Fruit fly (Drosophila melanogaster) whole organism, wandering third instar larva: Measurements from ENCODE around the gene CG42729.

Source experiments
- Abd-B ChIP-seq: fragments of >200 bp; optimal IDR thresholded peaks from 2 replicates; lab custom pipeline; 2017; ENCODE audit warnings: missing biosample characterization, missing genetic modification characterization
- CG32264 ChIP-seq: fragments of 200-800 bp; sonication (Bioruptor generic); optimal IDR thresholded peaks from 2 replicates; lab custom pipeline; 2016; ENCODE audit warnings: missing biosample characterization, missing genetic modification characterization
- CG9705 ChIP-seq: fragments of 200-800 bp; sonication (Bioruptor generic); optimal IDR thresholded peaks from 2 replicates; lab custom pipeline; 2018; ENCODE audit warnings: missing biosample characterization, mild to moderate bottlenecking, missing genetic modification characterization
- CrebA ChIP-seq: fragments of 200-800 bp; sonication (Bioruptor generic); optimal IDR thresholded peaks from 2 replicates; lab custom pipeline; 2016; ENCODE audit warnings: missing biosample characterization, mild to moderate bottlenecking, missing genetic modification characterization, borderline replicate concordance
- Dfd ChIP-seq: fragments of >200 bp; optimal IDR thresholded peaks from 2 replicates; lab custom pipeline; 2017; ENCODE audit warnings: missing biosample characterization, missing genetic modification characterization
- Dif ChIP-seq: fragments of 200-275, 200-300 bp; sonication (Bioruptor generic); optimal IDR thresholded peaks from 2 replicates; lab custom pipeline; 2018; ENCODE audit warnings: missing biosample characterization, missing genetic modification characterization; ENCODE audit not compliant: partially characterized antibody
- GATAd ChIP-seq: sonication (Bioruptor generic); optimal IDR thresholded peaks from 2 replicates; lab custom pipeline; 2016; ENCODE audit warnings: missing biosample characterization, missing genetic modification characterization
- HLH106 ChIP-seq: fragments of 200-800 bp; optimal IDR thresholded peaks from 3 replicates; lab custom pipeline; 2019; ENCODE audit warnings: missing biosample characterization, mild to moderate bottlenecking, missing genetic modification characterization, moderate library complexity
- Hnf4 ChIP-seq: fragments of 200-800 bp; sonication (Bioruptor generic); optimal IDR thresholded peaks from 2 replicates; lab custom pipeline; 2016; ENCODE audit warnings: missing biosample characterization, mild to moderate bottlenecking, missing genetic modification characterization
- Hr78 ChIP-seq: fragments of >200 bp; optimal IDR thresholded peaks from 2 replicates; lab custom pipeline; 2017; ENCODE audit warnings: missing biosample characterization, missing genetic modification characterization
- Hr83 ChIP-seq: fragments of 200-300 bp; sonication (Bioruptor generic); optimal IDR thresholded peaks from 2 replicates; lab custom pipeline; 2016; ENCODE audit warnings: missing biosample characterization, mild to moderate bottlenecking, missing genetic modification characterization, moderate library complexity; ENCODE audit not compliant: poor library complexity, severe bottlenecking
- Jra ChIP-seq: sonication (Bioruptor generic); optimal IDR thresholded peaks from 2 replicates; lab custom pipeline; 2016; ENCODE audit warnings: missing biosample characterization, missing genetic modification characterization
- Mio ChIP-seq: sonication (Bioruptor generic); optimal IDR thresholded peaks from 2 replicates; lab custom pipeline; 2016; ENCODE audit warnings: missing biosample characterization, missing genetic modification characterization
- Myc ChIP-seq: fragments of >200 bp; optimal IDR thresholded peaks from 2 replicates; lab custom pipeline; 2017
- N ChIP-seq: fragments of >200 bp; optimal IDR thresholded peaks from 2 replicates; lab custom pipeline; 2018; ENCODE audit warnings: missing biosample characterization, missing external identifiers, missing genetic modification characterization
- OdsH ChIP-seq: fragments of 200-800 bp; sonication (Bioruptor generic); optimal IDR thresholded peaks from 2 replicates; lab custom pipeline; 2016; ENCODE audit warnings: missing biosample characterization, mild to moderate bottlenecking, missing genetic modification characterization
- Rel ChIP-seq, 2 experiments: fragments of 200-800 bp; sonication (Bioruptor generic) in 1 of 2; optimal IDR thresholded peaks; 2 replicates in 1 of 2; 3 replicates in 1 of 2; lab custom pipeline; 2016 to 2019; ENCODE audit warnings: mild to moderate bottlenecking in 2 of 2, missing biosample characterization in 2 of 2, missing genetic modification characterization in 2 of 2, moderate library complexity in 1 of 2
- Sp1 ChIP-seq: fragments of 200-800 bp; sonication (Bioruptor generic); optimal IDR thresholded peaks from 3 replicates; lab custom pipeline; 2019; ENCODE audit warnings: missing biosample characterization, mild to moderate bottlenecking, missing genetic modification characterization, moderate library complexity
- Vsx2 ChIP-seq: fragments of 200-300, 225-300 bp; sonication (Bioruptor generic); optimal IDR thresholded peaks from 2 replicates; lab custom pipeline; 2018; ENCODE audit warnings: missing biosample characterization, missing genetic modification characterization; ENCODE audit not compliant: partially characterized antibody
- br ChIP-seq: fragments of 200-800 bp; sonication (Bioruptor generic); optimal IDR thresholded peaks from 2 replicates; lab custom pipeline; 2016; ENCODE audit warnings: missing biosample characterization, missing genetic modification characterization
- brk ChIP-seq: fragments of 200-800 bp; sonication (Bioruptor generic); optimal IDR thresholded peaks from 2 replicates; lab custom pipeline; 2016; ENCODE audit warnings: missing biosample characterization, mild to moderate bottlenecking, missing genetic modification characterization
- dl ChIP-seq, 2 experiments: fragments of 175-275, 200-275 bp in 1 of 2; fragments of 200-275 bp in 1 of 2; sonication (Bioruptor generic); optimal IDR thresholded peaks; lab custom pipeline; 2018; ENCODE audit warnings: mild to moderate bottlenecking in 2 of 2, missing biosample characterization in 2 of 2, missing genetic modification characterization in 2 of 2, moderate library complexity in 2 of 2; ENCODE audit not compliant: partially characterized antibody in 2 of 2, insufficient read depth in 1 of 2
- dmrt93B ChIP-seq: fragments of 200-800 bp; sonication (Bioruptor generic); optimal IDR thresholded peaks from 2 replicates; lab custom pipeline; 2018; ENCODE audit warnings: missing biosample characterization, mild to moderate bottlenecking, missing genetic modification characterization
- dsf ChIP-seq: sonication (Bioruptor generic); optimal IDR thresholded peaks from 2 replicates; lab custom pipeline; 2016; ENCODE audit warnings: missing biosample characterization, missing genetic modification characterization, borderline replicate concordance
- ey ChIP-seq: fragments of 200-800 bp; sonication (Bioruptor generic); optimal IDR thresholded peaks from 2 replicates; lab custom pipeline; 2016; ENCODE audit warnings: missing biosample characterization, missing genetic modification characterization
- foxo ChIP-seq, 2 experiments: fragments of 200-800 bp; sonication (Bioruptor generic); optimal IDR thresholded peaks; 2 replicates in 1 of 2; 3 replicates in 1 of 2; lab custom pipeline; 2016 to 2017; ENCODE audit warnings: missing biosample characterization in 2 of 2, missing genetic modification characterization in 2 of 2
- fru ChIP-seq: fragments of 200-800 bp; sonication (Bioruptor generic); optimal IDR thresholded peaks from 3 replicates; lab custom pipeline; 2016; ENCODE audit warnings: missing biosample characterization, mild to moderate bottlenecking, missing genetic modification characterization
- h ChIP-seq: fragments of 200-800 bp; sonication (Bioruptor generic); optimal IDR thresholded peaks from 3 replicates; lab custom pipeline; 2016; ENCODE audit warnings: missing biosample characterization, mild to moderate bottlenecking, missing genetic modification characterization
- jim ChIP-seq: fragments of 175-275, 200-325 bp; sonication (Bioruptor generic); optimal IDR thresholded peaks from 2 replicates; lab custom pipeline; 2016; ENCODE audit warnings: missing biosample characterization, mild to moderate bottlenecking, missing genetic modification characterization
- lola ChIP-seq: fragments of >200 bp; optimal IDR thresholded peaks from 2 replicates; lab custom pipeline; 2017; ENCODE audit warnings: missing biosample characterization, missing genetic modification characterization
- pan ChIP-seq: fragments of >200 bp; optimal IDR thresholded peaks from 2 replicates; lab custom pipeline; 2017
- psq ChIP-seq: fragments of 200-800 bp; sonication (Bioruptor generic); optimal IDR thresholded peaks from 3 replicates; lab custom pipeline; 2017; ENCODE audit warnings: missing biosample characterization, mild to moderate bottlenecking, missing genetic modification characterization, moderate library complexity
- rgr ChIP-seq: fragments of 200-800 bp; sonication (Bioruptor generic); optimal IDR thresholded peaks from 3 replicates; lab custom pipeline; 2016; ENCODE audit warnings: missing biosample characterization, mild to moderate bottlenecking, missing genetic modification characterization
- sage ChIP-seq: fragments of 200-800 bp; sonication (Bioruptor generic); optimal IDR thresholded peaks from 2 replicates; lab custom pipeline; 2016; ENCODE audit warnings: missing biosample characterization, mild to moderate bottlenecking, missing genetic modification characterization
- sv ChIP-seq: fragments of 200-800 bp; sonication (Bioruptor generic); optimal IDR thresholded peaks from 3 replicates; lab custom pipeline; 2016; ENCODE audit warnings: missing biosample characterization, missing genetic modification characterization
- tai ChIP-seq: sonication (Bioruptor generic); optimal IDR thresholded peaks from 2 replicates; lab custom pipeline; 2016; ENCODE audit warnings: missing biosample characterization, missing genetic modification characterization
- usp ChIP-seq: fragments of >200 bp; optimal IDR thresholded peaks from 2 replicates; lab custom pipeline; 2017; ENCODE audit warnings: missing biosample characterization, missing genetic modification characterization
- woc ChIP-seq: sonication (Bioruptor generic); optimal IDR thresholded peaks from 2 replicates; lab custom pipeline; 2016; ENCODE audit warnings: missing biosample characterization, mild to moderate bottlenecking, missing genetic modification characterization

Gene CG42729

dm6 chr3L:15531423-15532325, 4.4 kb upstream of the CG42729 start, which contains the start of gene CG43248:
TSS of gene CG43248 (minus strand) at chr3L:15531473.
- TF ChIP-seq Dif (GFP tag; lab: Kevin White, UChicago): no peak
- TF ChIP-seq fru (GFP tag; lab: Kevin White, UChicago): no peak
- no peak for TF ChIP-seq jim (GFP tag; lab: Kevin White, UChicago)
- TF ChIP-seq dmrt93B (GFP tag; lab: Kevin White, UChicago): no peak
- no peak for TF ChIP-seq psq (GFP tag; lab: Kevin White, UChicago)
- no peak for TF ChIP-seq sage (GFP tag; lab: Kevin White, UChicago)
- no peak for TF ChIP-seq Hnf4
- TF ChIP-seq dsf (GFP tag; lab: Kevin White, UChicago): no peak
- TF ChIP-seq foxo (GFP tag; optimal IDR thresholded peaks at IDR 0.05; lab: Kevin White, UChicago): no peak
- TF ChIP-seq Abd-B: no peak
- TF ChIP-seq dl (GFP tag; optimal IDR thresholded peaks at IDR 0.05; lab: Kevin White, UChicago; ENCODE audit: insufficient read depth in 1 of 2, partially characterized antibody in 2 of 2): no peak

dm6 chr3L:15530638-15531225, 3.4 kb upstream of the CG42729 start:
- peak; percentile 47 for TF ChIP-seq OdsH (GFP tag; lab: Kevin White, UChicago)
- no peak for TF ChIP-seq ey (GFP tag; lab: Kevin White, UChicago)
- no peak for TF ChIP-seq Rel (GFP tag; optimal IDR thresholded peaks at IDR 0.05; lab: Kevin White, UChicago)
- no peak for TF ChIP-seq Rel (tag; optimal IDR thresholded peaks at IDR 0.05; lab: Kevin White, UChicago)
- TF ChIP-seq dmrt93B (GFP tag; lab: Kevin White, UChicago): no peak
- TF ChIP-seq foxo (GFP tag; optimal IDR thresholded peaks at IDR 0.05; lab: Kevin White, UChicago): no peak
- TF ChIP-seq usp (GFP tag; lab: Kevin White, UChicago): no peak
- no peak for TF ChIP-seq N (GFP tag; lab: Kevin White, UChicago)
- TF ChIP-seq GATAd (GFP tag; lab: Kevin White, UChicago): no peak
- TF ChIP-seq rgr (GFP tag; lab: Kevin White, UChicago): peak; percentile 26
- TF ChIP-seq Jra (GFP tag; lab: Kevin White, UChicago): no peak
- no peak for TF ChIP-seq tai (GFP tag; lab: Kevin White, UChicago)
- TF ChIP-seq Sp1 (GFP tag; lab: Kevin White, UChicago): peak; percentile 50
- no peak for TF ChIP-seq HLH106 (tag; lab: Kevin White, UChicago)
- no peak for TF ChIP-seq CG32264 (GFP tag; lab: Kevin White, UChicago)
- no peak for TF ChIP-seq CrebA (GFP tag; lab: Kevin White, UChicago)
- TF ChIP-seq woc (GFP tag; lab: Kevin White, UChicago): no peak
- TF ChIP-seq Dif (GFP tag; lab: Kevin White, UChicago): no peak
- TF ChIP-seq brk (GFP tag; lab: Kevin White, UChicago): peak; percentile 58
- no peak for TF ChIP-seq sv
- no peak for TF ChIP-seq CG9705 (GFP tag; lab: Kevin White, UChicago)
- no peak for TF ChIP-seq pan (lab: Kevin White, UChicago)
- no peak for TF ChIP-seq Hr83 (GFP tag; lab: Kevin White, UChicago)
- peak; percentile 41 for TF ChIP-seq fru (GFP tag; lab: Kevin White, UChicago)
- no peak for TF ChIP-seq dsf (GFP tag; lab: Kevin White, UChicago)
- TF ChIP-seq lola: no peak
- no peak for TF ChIP-seq Dfd (GFP tag; lab: Kevin White, UChicago)
- no peak for TF ChIP-seq Vsx2
- peak; percentile 15 for TF ChIP-seq br
- no peak for TF ChIP-seq jim (GFP tag; lab: Kevin White, UChicago)
- TF ChIP-seq psq (GFP tag; lab: Kevin White, UChicago): no peak
- peak; percentile 54 for TF ChIP-seq h (GFP tag; lab: Kevin White, UChicago)
- no peak for TF ChIP-seq Mio (GFP tag; lab: Kevin White, UChicago)
- TF ChIP-seq Hr78 (GFP tag; lab: Kevin White, UChicago): no peak
- TF ChIP-seq dl (GFP tag; optimal IDR thresholded peaks at IDR 0.05; lab: Kevin White, UChicago; ENCODE audit: insufficient read depth in 1 of 2, partially characterized antibody in 2 of 2): no peak
- TF ChIP-seq Hnf4: peak; percentile 25
- TF ChIP-seq Abd-B: no peak
- TF ChIP-seq sage (GFP tag; lab: Kevin White, UChicago): peak; percentile 64
- TF ChIP-seq Myc: no peak
